Worm (Caenorhabditis elegans) whole organism, L3 larva: ENCODE data around the gene gakh-1.

ENCODE experiments used
- ZK546.5 ChIP-seq: sonication (generic microtip); optimal IDR thresholded peaks from 2 replicates; lab custom pipeline; 2017; ENCODE audit warnings: missing biosample characterization, missing genetic modification characterization
- aly-2 ChIP-seq: fragments of 150-350 bp; optimal IDR thresholded peaks from 2 replicates; lab custom pipeline; 2014; ENCODE audit warnings: missing biosample characterization, missing genetic modification characterization
- ama-1 ChIP-seq: fragments of 150-350 bp; optimal IDR thresholded peaks from 2 replicates; lab custom pipeline; 2018
- ceh-16 ChIP-seq: sonication (generic microtip); optimal IDR thresholded peaks from 2 replicates; lab custom pipeline; 2017; ENCODE audit warnings: missing biosample characterization, missing genetic modification characterization
- ceh-82 ChIP-seq: fragments of 150-350 bp; optimal IDR thresholded peaks from 2 replicates; lab custom pipeline; 2014; ENCODE audit warnings: missing biosample characterization, missing genetic modification characterization
- ceh-9 ChIP-seq: sonication (generic microtip); optimal IDR thresholded peaks from 2 replicates; lab custom pipeline; 2018; ENCODE audit warnings: missing biosample characterization, missing genetic modification characterization
- daf-12 ChIP-seq: fragments of 150-350 bp; optimal IDR thresholded peaks from 2 replicates; lab custom pipeline; 2014; ENCODE audit warnings: missing biosample characterization, missing genetic modification reagents, missing genetic modification characterization
- egl-5 ChIP-seq: fragments of 150-350 bp; optimal IDR thresholded peaks from 2 replicates; lab custom pipeline; 2017; ENCODE audit warnings: missing biosample characterization, missing genetic modification reagents, missing genetic modification characterization, inconsistent platforms
- elt-1 ChIP-seq: fragments of 150-350 bp; optimal IDR thresholded peaks from 2 replicates; lab custom pipeline; 2014; ENCODE audit warnings: missing biosample characterization, missing genetic modification characterization
- elt-2 ChIP-seq: sonication (generic microtip); optimal IDR thresholded peaks from 2 replicates; lab custom pipeline; 2016; ENCODE audit warnings: missing genetic modification reagents, mild to moderate bottlenecking, missing genetic modification characterization, missing compliant biosample characterization
- eor-1 ChIP-seq, 2 experiments: fragments of 150-350 bp; optimal IDR thresholded peaks; 2 replicates each; lab custom pipeline; 2014 to 2018; ENCODE audit warnings: missing biosample characterization in 2 of 2, missing genetic modification characterization in 2 of 2
- fkh-10 ChIP-seq: sonication (generic microtip); optimal IDR thresholded peaks from 2 replicates; lab custom pipeline; 2017; ENCODE audit warnings: missing biosample characterization, missing genetic modification reagents, missing genetic modification characterization
- hmg-11 ChIP-seq: sonication (generic microtip); optimal IDR thresholded peaks from 2 replicates; lab custom pipeline; 2016; ENCODE audit warnings: missing genetic modification characterization, missing compliant biosample characterization
- jun-1 ChIP-seq: fragments of 150-350 bp; optimal IDR thresholded peaks from 2 replicates; lab custom pipeline; 2014; ENCODE audit warnings: missing biosample characterization, missing genetic modification reagents, missing genetic modification characterization
- lin-15B ChIP-seq: fragments of 150-350 bp; optimal IDR thresholded peaks from 2 replicates; lab custom pipeline; 2014; ENCODE audit warnings: missing biosample characterization, missing genetic modification characterization
- lin-39 ChIP-seq: fragments of 150-350 bp; optimal IDR thresholded peaks from 2 replicates; lab custom pipeline; 2018; ENCODE audit warnings: missing biosample characterization, missing genetic modification reagents, missing genetic modification characterization
- lsy-12 ChIP-seq: sonication (generic microtip); optimal IDR thresholded peaks from 2 replicates; lab custom pipeline; 2016; ENCODE audit warnings: mild to moderate bottlenecking, missing genetic modification characterization, missing compliant biosample characterization
- mdl-1 ChIP-seq: fragments of 150-350 bp; optimal IDR thresholded peaks from 2 replicates; lab custom pipeline; 2014; ENCODE audit warnings: missing biosample characterization, missing genetic modification characterization
- mml-1 ChIP-seq: fragments of 150-350 bp; sonication (generic microtip); optimal IDR thresholded peaks from 3 replicates; lab custom pipeline; 2014; ENCODE audit warnings: missing biosample characterization, missing genetic modification characterization
- nfya-1 ChIP-seq: sonication (generic microtip); optimal IDR thresholded peaks from 2 replicates; lab custom pipeline; 2017; ENCODE audit warnings: missing genetic modification characterization, mild to moderate bottlenecking, missing compliant biosample characterization, antibody characterized with exemption, moderate library complexity; ENCODE audit not compliant: insufficient read depth
- nhr-11 ChIP-seq: fragments of 150-350 bp; optimal IDR thresholded peaks from 2 replicates; lab custom pipeline; 2014; ENCODE audit warnings: missing biosample characterization, missing genetic modification characterization
- nhr-12 ChIP-seq: fragments of 150-350 bp; optimal IDR thresholded peaks from 2 replicates; lab custom pipeline; 2014; ENCODE audit warnings: missing biosample characterization, missing genetic modification characterization
- nhr-23 ChIP-seq: fragments of 150-350 bp; optimal IDR thresholded peaks from 2 replicates; lab custom pipeline; 2014; ENCODE audit warnings: missing biosample characterization, missing genetic modification reagents, missing genetic modification characterization
- nhr-237 ChIP-seq: fragments of 150-350 bp; optimal IDR thresholded peaks from 2 replicates; lab custom pipeline; 2014; ENCODE audit warnings: missing biosample characterization, missing genetic modification characterization
- nhr-25 ChIP-seq: sonication (generic microtip); optimal IDR thresholded peaks from 2 replicates; lab custom pipeline; 2017; ENCODE audit warnings: missing biosample characterization, missing genetic modification characterization
- nhr-28 ChIP-seq: fragments of 150-350 bp; optimal IDR thresholded peaks from 2 replicates; lab custom pipeline; 2014; ENCODE audit warnings: missing biosample characterization, missing genetic modification characterization
- nhr-43 ChIP-seq: sonication (generic microtip); optimal IDR thresholded peaks from 2 replicates; lab custom pipeline; 2016; ENCODE audit warnings: mild to moderate bottlenecking, missing genetic modification characterization, missing compliant biosample characterization; ENCODE audit not compliant: poor library complexity, severe bottlenecking
- nhr-67 ChIP-seq: fragments of 150-350 bp; optimal IDR thresholded peaks from 2 replicates; lab custom pipeline; 2014; ENCODE audit warnings: missing biosample characterization, missing genetic modification characterization
- nhr-77 ChIP-seq: fragments of 150-350 bp; optimal IDR thresholded peaks from 2 replicates; lab custom pipeline; 2014; ENCODE audit warnings: missing biosample characterization, missing genetic modification characterization
- pha-4 ChIP-seq: fragments of 150-350 bp; optimal IDR thresholded peaks from 2 replicates; lab custom pipeline; 2014; ENCODE audit warnings: missing biosample characterization, missing genetic modification reagents, missing genetic modification characterization
- pqm-1 ChIP-seq: fragments of 150-350 bp; optimal IDR thresholded peaks from 2 replicates; lab custom pipeline; 2017; ENCODE audit warnings: missing biosample characterization, missing genetic modification characterization, inconsistent platforms
- sea-2 ChIP-seq: fragments of 150-350 bp; sonication (generic microtip); optimal IDR thresholded peaks from 4 replicates; lab custom pipeline; 2014; ENCODE audit warnings: missing biosample characterization, missing genetic modification reagents, missing genetic modification characterization
- skn-1 ChIP-seq: fragments of 150-350 bp; optimal IDR thresholded peaks from 2 replicates; lab custom pipeline; 2014; ENCODE audit warnings: missing biosample characterization, missing genetic modification characterization
- tbx-2 ChIP-seq: sonication (generic microtip); optimal IDR thresholded peaks from 2 replicates; lab custom pipeline; 2016; ENCODE audit warnings: mild to moderate bottlenecking, missing genetic modification characterization, missing compliant biosample characterization
- unc-39 ChIP-seq: sonication (generic microtip); optimal IDR thresholded peaks from 4 replicates; lab custom pipeline; 2017; ENCODE audit warnings: missing biosample characterization, missing genetic modification characterization
- unc-62 ChIP-seq: fragments of 150-350 bp; sonication (generic microtip); optimal IDR thresholded peaks from 4 replicates; lab custom pipeline; 2014; ENCODE audit warnings: missing biosample characterization, missing genetic modification reagents, missing genetic modification characterization
- zag-1 ChIP-seq: fragments of 150-350 bp; optimal IDR thresholded peaks from 2 replicates; lab custom pipeline; 2014; ENCODE audit warnings: missing biosample characterization, missing genetic modification characterization
- ztf-4 ChIP-seq: fragments of 150-350 bp; optimal IDR thresholded peaks from 2 replicates; lab custom pipeline; 2014; ENCODE audit warnings: missing biosample characterization, missing genetic modification characterization

gakh-1 gene

ce11 chrX:5781294-5781693, 1.0 kb upstream of the gakh-1 start:
- TF ChIP-seq nhr-25 (tag; lab: Kevin White, UChicago) (no peak), pha-4 (tag; lab: Kevin White, UChicago) (peak; percentile 62)

DNA sequence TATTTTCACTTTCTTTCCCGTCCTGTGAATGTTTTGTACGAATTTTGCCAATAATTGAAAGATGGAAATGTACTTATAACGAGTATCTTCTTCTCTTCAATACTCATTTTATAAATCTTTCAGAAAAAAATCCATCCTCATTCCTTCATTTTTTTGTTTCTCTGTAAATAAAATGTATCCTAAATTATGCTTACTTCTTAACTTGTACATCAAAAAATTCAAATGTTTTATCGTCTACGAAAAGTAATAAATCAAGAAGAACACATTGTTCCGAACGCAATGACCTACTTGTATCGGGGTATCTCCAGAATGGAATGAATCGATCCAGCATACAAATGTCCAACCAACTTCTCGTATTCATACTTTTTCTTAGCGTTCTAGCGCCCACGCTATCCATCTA, 3.9 kb downstream of the gakh-1 start, which contains the start of gene F46G11.6:
TSS of gene F46G11.6 (plus strand) at position 301 of the 400 bp plus-strand sequence.
- TF ChIP-seq mml-1 (tag; lab: Kevin White, UChicago) (no peak), sea-2 (GFP tag; lab: Kevin White, UChicago) (no peak), daf-12 (tag; lab: Kevin White, UChicago) (no peak)

- peak; percentile 31 for TF ChIP-seq nhr-23 (tag; lab: Kevin White, UChicago)
- no peak for TF ChIP-seq lin-15B
- TF ChIP-seq, all 47 proteins: peak for 1
Measured at ce11 chrX:5787861-5788260, 5.6 kb downstream of the gakh-1 start, which contains the start of gene F46G11.2. F46G11.2 (plus strand) TSS chrX:5788161.

DNA sequence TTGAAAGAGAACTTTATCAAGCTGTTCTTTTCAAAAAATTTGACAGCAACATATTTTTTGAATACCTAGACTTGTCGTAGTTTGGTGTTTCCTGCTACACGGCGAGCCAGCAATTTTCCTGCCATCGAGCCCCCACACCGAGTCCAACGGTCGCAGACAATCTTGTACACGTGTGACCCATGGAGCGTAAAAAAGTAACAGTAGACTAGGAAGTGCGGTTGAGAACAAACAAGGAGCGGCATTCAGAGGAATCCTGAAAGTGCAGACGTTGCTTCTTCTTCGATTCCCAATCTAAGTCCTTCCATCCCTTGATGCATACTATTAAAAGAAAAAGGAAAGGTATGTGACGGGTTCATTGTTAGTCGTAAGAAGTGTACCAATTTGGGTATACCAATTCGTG, 8.6 kb downstream of the gakh-1 start, which contains the start of gene twnk-1:
TSS of gene twnk-1 (plus strand) at position 301 of the 400 bp plus-strand sequence.
- TF ChIP-seq mdl-1 (tag; lab: Kevin White, UChicago), result no peak
- no peak for TF ChIP-seq nhr-28 (tag; lab: Kevin White, UChicago)

- no peak for TF ChIP-seq elt-1 (tag; lab: Kevin White, UChicago)
- no peak for TF ChIP-seq lin-39
- no peak for TF ChIP-seq nhr-12 (tag; lab: Kevin White, UChicago)
- no peak for TF ChIP-seq hmg-11 (tag; lab: Kevin White, UChicago)
- TF ChIP-seq, all 47 proteins: peak for 0
Measured at ce11 chrX:5794432-5794831, 12.1 kb downstream of the gakh-1 start.

DNA sequence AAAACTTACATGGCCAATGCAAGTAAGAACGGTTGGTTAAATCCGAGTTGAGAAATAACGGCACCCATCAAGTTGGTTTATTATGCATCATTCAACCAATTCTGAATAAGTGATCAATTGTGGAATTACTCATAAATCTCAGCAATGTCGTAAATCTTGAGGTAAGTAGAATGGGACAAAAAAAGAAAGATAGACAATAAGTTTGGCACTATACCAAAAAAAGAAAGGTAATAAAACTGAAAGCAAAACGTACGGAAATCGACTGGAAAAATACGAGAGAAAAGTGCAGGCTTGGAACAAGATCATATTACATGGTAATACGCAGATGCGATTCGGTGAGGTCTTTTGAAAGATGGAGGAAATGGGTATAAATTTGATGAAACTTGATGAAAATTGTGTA, 16.4 kb downstream of the gakh-1 start, which contains the start of gene F46G11.4:
TSS of gene F46G11.4 (minus strand) at position 101 of the 400 bp plus-strand sequence.
- TF ChIP-seq tbx-2 (tag; lab: Kevin White, UChicago), result no peak
- TF ChIP-seq nhr-25 (tag; lab: Kevin White, UChicago), result no peak
- TF ChIP-seq eor-1 (tag; optimal IDR thresholded peaks at IDR 0.05; lab: Kevin White, UChicago), result no peak

ce11 chrX:5799229-5799628, 16.9 kb downstream of the gakh-1 start:
- TF ChIP-seq jun-1, result no peak
- peak; percentile 89 for TF ChIP-seq fkh-10 (GFP tag; lab: Kevin White, UChicago)
- TF ChIP-seq, all 47 proteins: peak for 1

- TF ChIP-seq skn-1 (tag; lab: Kevin White, UChicago) (no peak), ceh-9 (tag; lab: Kevin White, UChicago) (no peak), nhr-11 (peak; percentile 66), ceh-16 (tag; lab: Kevin White, UChicago) (no peak), nfya-1 (peak; percentile 87), nhr-43 (tag; lab: Kevin White, UChicago) (peak; percentile 78), lin-15B (peak; percentile 2), hmg-11 (tag; lab: Kevin White, UChicago) (peak; percentile 98), eor-1 (tag; optimal IDR thresholded peaks at IDR 0.05; lab: Kevin White, UChicago) (peak in 1 of 2 experiments; percentile 72), ztf-4 (tag; lab: Kevin White, UChicago) (peak; percentile 85), nhr-237 (tag; lab: Kevin White, UChicago) (no peak), nhr-77 (peak; percentile 21), nhr-25 (tag; lab: Kevin White, UChicago) (peak; percentile 85), tbx-2 (tag; lab: Kevin White, UChicago) (peak; percentile 87), zag-1 (tag; lab: Kevin White, UChicago) (peak; percentile 72), unc-62 (GFP tag; lab: Kevin White, UChicago) (peak; percentile 57), mml-1 (tag; lab: Kevin White, UChicago) (no peak), ama-1 (lab: Kevin White, UChicago) (peak; percentile 22), ZK546.5 (tag; lab: Kevin White, UChicago) (no peak), elt-2 (peak; percentile 57), nhr-67 (tag; lab: Kevin White, UChicago) (no peak), egl-5 (peak; percentile 78), unc-39 (peak; percentile 37), jun-1 (peak; percentile 77), ceh-82 (tag; lab: Kevin White, UChicago) (peak; percentile 70), pha-4 (tag; lab: Kevin White, UChicago) (peak; percentile 60), lsy-12 (tag; lab: Kevin White, UChicago) (peak; percentile 88), pqm-1 (tag; lab: Kevin White, UChicago) (peak; percentile 58), nhr-12 (tag; lab: Kevin White, UChicago) (no peak), aly-2 (peak; percentile 10), elt-1 (tag; lab: Kevin White, UChicago) (no peak)
Measured at ce11 chrX:5801156-5801592, 18.9 kb downstream of the gakh-1 start.
